Worm (Caenorhabditis elegans) whole organism, late embryonic: ENCODE data around the gene hot-3.

Source experiments
- ama-1 ChIP-seq: fragments of 150-350 bp; optimal IDR thresholded peaks from 2 replicates; lab custom pipeline; 2014
- ceh-45 ChIP-seq: fragments of 200-800 bp; sonication (Bioruptor generic); IDR thresholded peaks from 2 replicates; pipeline ENCODE4 v1.3.6; 2022; ENCODE audit warnings: missing genetic modification reagents, missing genetic modification characterization, missing compliant biosample characterization
- ceh-6 ChIP-seq: fragments of 200-800 bp; sonication (Bioruptor generic); optimal IDR thresholded peaks from 2 replicates; lab custom pipeline; 2018; ENCODE audit warnings: mild to moderate bottlenecking, missing genetic modification characterization, missing compliant biosample characterization
- fkh-6 ChIP-seq: sonication (generic microtip); optimal IDR thresholded peaks from 2 replicates; lab custom pipeline; 2016; ENCODE audit warnings: missing genetic modification characterization, missing compliant biosample characterization
- hlh-30 ChIP-seq: sonication (generic microtip); optimal IDR thresholded peaks from 2 replicates; lab custom pipeline; 2017; ENCODE audit warnings: antibody characterized with exemption, missing genetic modification characterization, missing compliant biosample characterization; ENCODE audit not compliant: insufficient read depth
- lin-11 ChIP-seq: fragments of 200-800 bp; sonication (Bioruptor generic); optimal IDR thresholded peaks from 2 replicates; lab custom pipeline; 2018; ENCODE audit warnings: mild to moderate bottlenecking, missing genetic modification characterization, missing compliant biosample characterization
- nhr-11 ChIP-seq: fragments of 150-350 bp; optimal IDR thresholded peaks from 2 replicates; lab custom pipeline; 2014; ENCODE audit warnings: missing biosample characterization, missing genetic modification characterization
- npax-4 ChIP-seq: sonication (generic microtip); optimal IDR thresholded peaks from 2 replicates; lab custom pipeline; 2016; ENCODE audit warnings: missing genetic modification characterization, missing compliant biosample characterization
- sox-4 ChIP-seq: sonication (generic microtip); optimal IDR thresholded peaks from 2 replicates; lab custom pipeline; 2017; ENCODE audit warnings: mild to moderate bottlenecking, missing genetic modification characterization, inconsistent platforms, missing compliant biosample characterization
- tbx-2 ChIP-seq: sonication (generic microtip); optimal IDR thresholded peaks from 2 replicates; lab custom pipeline; 2016; ENCODE audit warnings: missing genetic modification characterization, missing compliant biosample characterization
- tbx-7 ChIP-seq: sonication (generic microtip); optimal IDR thresholded peaks from 2 replicates; lab custom pipeline; 2016; ENCODE audit warnings: missing genotype, missing genetic modification characterization, missing compliant biosample characterization
- unc-86 ChIP-seq: sonication (generic microtip); optimal IDR thresholded peaks from 2 replicates; lab custom pipeline; 2016; ENCODE audit warnings: missing genetic modification characterization, missing compliant biosample characterization
- zip-5 ChIP-seq: sonication (generic microtip); optimal IDR thresholded peaks from 2 replicates; lab custom pipeline; 2016; ENCODE audit warnings: missing genetic modification characterization, missing compliant biosample characterization

ce11 chrII:13972199-13972598 is 40.4 kb upstream of the hot-3 start:
- TF ChIP-seq ceh-6 (no peak), hlh-30 (tag; lab: Kevin White, UChicago) (no peak), sox-4 (tag; lab: Kevin White, UChicago) (no peak), tbx-2 (tag; lab: Kevin White, UChicago) (no peak), fkh-6 (tag; lab: Kevin White, UChicago) (no peak), ama-1 (no peak), lin-11 (tag; lab: Kevin White, UChicago) (no peak), unc-86 (tag; lab: Kevin White, UChicago) (no peak), tbx-7 (tag; lab: Kevin White, UChicago) (no peak), ceh-45 (GFP tag; lab: Robert Waterston, UW) (no peak), zip-5 (tag; lab: Kevin White, UChicago) (no peak), nhr-11 (tag; lab: Kevin White, UChicago) (no peak), npax-4 (tag; lab: Kevin White, UChicago) (no peak)
